Worm (Caenorhabditis elegans): ENCODE data around the gene dhs-16.

DNA sequence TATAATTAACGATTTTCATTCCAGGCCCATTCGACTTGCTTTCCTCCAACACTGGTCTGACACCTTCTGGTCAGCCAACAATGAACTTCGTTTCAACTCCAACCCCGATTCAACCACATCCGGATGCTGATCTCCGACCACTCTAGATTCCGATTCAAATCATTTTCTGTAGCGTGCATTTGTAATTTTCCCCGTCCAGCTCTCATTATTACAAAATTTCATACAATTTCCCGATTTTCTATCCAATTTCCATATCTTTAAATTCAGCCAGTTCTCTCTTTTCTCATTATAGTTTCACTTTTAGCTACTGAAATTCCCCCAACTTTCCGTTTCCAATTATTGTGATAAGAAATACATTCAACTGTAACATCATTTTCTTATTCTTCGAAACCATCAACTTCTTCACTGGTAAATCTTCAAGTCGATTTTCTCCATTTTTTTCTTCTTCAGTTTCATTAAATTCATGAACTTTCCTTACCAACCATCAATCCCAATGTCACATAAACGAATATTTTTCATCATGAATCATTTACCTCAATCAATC, 32.1 kb downstream of the dhs-16 start:
- TF ChIP-seq cog-1 (tag; optimal IDR thresholded peaks at IDR 0.05) (no peak), ref-1 (GFP tag; conservative IDR thresholded peaks at IDR 0.05) (no peak), ztf-23 (GFP tag; IDR thresholded peaks at IDR 0.05) (no peak), tab-1 (GFP tag; IDR thresholded peaks at IDR 0.05) (no peak), T22C8.4 (GFP tag; IDR thresholded peaks at IDR 0.05) (no peak), flt-1 (GFP tag; IDR thresholded peaks at IDR 0.05) (no peak)
